Fruit fly (Drosophila melanogaster) S2 (cell line): ENCODE measurements around the gene Sgs1.

Experiments
- CG8478 ChIP-seq: fragments of >200 bp; optimal IDR thresholded peaks from 2 replicates; lab custom pipeline; 2018
- CTCF ChIP-seq, 2 experiments: fragments of >200 bp; optimal IDR thresholded peaks; 2 replicates each; lab custom pipeline; 2018

- no peak for TF ChIP-seq CG8478 (lab: Kevin White, UChicago)
- TF ChIP-seq CTCF (optimal IDR thresholded peaks at IDR 0.05; lab: Kevin White, UChicago): no peak
These were observed 5.1 kb downstream of the Sgs1 start, which contains the start of gene synr for dm6 chr2L:4942257-4942792.
